Worm (Caenorhabditis elegans) whole organism, L3 larva: ENCODE results near the gene acs-21.

ENCODE experiments used
- ZK546.5 ChIP-seq: sonication (generic microtip); optimal IDR thresholded peaks from 2 replicates; lab custom pipeline; 2017; ENCODE audit warnings: missing biosample characterization, missing genetic modification characterization
- ama-1 ChIP-seq: fragments of 150-350 bp; optimal IDR thresholded peaks from 2 replicates; lab custom pipeline; 2018
- ceh-28 ChIP-seq: fragments of 150-350 bp; optimal IDR thresholded peaks from 2 replicates; lab custom pipeline; 2014; ENCODE audit warnings: missing biosample characterization, missing genetic modification reagents, missing genetic modification characterization
- ceh-82 ChIP-seq: fragments of 150-350 bp; optimal IDR thresholded peaks from 2 replicates; lab custom pipeline; 2014; ENCODE audit warnings: missing biosample characterization, missing genetic modification characterization
- ceh-9 ChIP-seq: sonication (generic microtip); optimal IDR thresholded peaks from 2 replicates; lab custom pipeline; 2018; ENCODE audit warnings: missing biosample characterization, missing genetic modification characterization
- daf-12 ChIP-seq: fragments of 150-350 bp; optimal IDR thresholded peaks from 2 replicates; lab custom pipeline; 2014; ENCODE audit warnings: missing biosample characterization, missing genetic modification reagents, missing genetic modification characterization
- egl-27 ChIP-seq: sonication (generic microtip); optimal IDR thresholded peaks from 4 replicates; lab custom pipeline; 2017; ENCODE audit warnings: missing biosample characterization, missing genetic modification reagents, missing genetic modification characterization
- egl-5 ChIP-seq: fragments of 150-350 bp; optimal IDR thresholded peaks from 2 replicates; lab custom pipeline; 2017; ENCODE audit warnings: missing biosample characterization, missing genetic modification reagents, missing genetic modification characterization, inconsistent platforms
- elt-1 ChIP-seq: fragments of 150-350 bp; optimal IDR thresholded peaks from 2 replicates; lab custom pipeline; 2014; ENCODE audit warnings: missing biosample characterization, missing genetic modification characterization
- elt-2 ChIP-seq: sonication (generic microtip); optimal IDR thresholded peaks from 2 replicates; lab custom pipeline; 2016; ENCODE audit warnings: missing genetic modification reagents, mild to moderate bottlenecking, missing genetic modification characterization, missing compliant biosample characterization
- fkh-2 ChIP-seq: fragments of 150-350 bp; optimal IDR thresholded peaks from 2 replicates; lab custom pipeline; 2014; ENCODE audit warnings: missing biosample characterization, missing genetic modification reagents, missing genetic modification characterization
- lin-15B ChIP-seq: fragments of 150-350 bp; optimal IDR thresholded peaks from 2 replicates; lab custom pipeline; 2014; ENCODE audit warnings: missing biosample characterization, missing genetic modification characterization
- lsy-12 ChIP-seq: sonication (generic microtip); optimal IDR thresholded peaks from 2 replicates; lab custom pipeline; 2016; ENCODE audit warnings: mild to moderate bottlenecking, missing genetic modification characterization, missing compliant biosample characterization
- mdl-1 ChIP-seq: fragments of 150-350 bp; optimal IDR thresholded peaks from 2 replicates; lab custom pipeline; 2014; ENCODE audit warnings: missing biosample characterization, missing genetic modification characterization
- mml-1 ChIP-seq: fragments of 150-350 bp; sonication (generic microtip); optimal IDR thresholded peaks from 3 replicates; lab custom pipeline; 2014; ENCODE audit warnings: missing biosample characterization, missing genetic modification characterization
- nfya-1 ChIP-seq: sonication (generic microtip); optimal IDR thresholded peaks from 2 replicates; lab custom pipeline; 2017; ENCODE audit warnings: missing genetic modification characterization, mild to moderate bottlenecking, missing compliant biosample characterization, antibody characterized with exemption, moderate library complexity; ENCODE audit not compliant: insufficient read depth
- nhr-11 ChIP-seq: fragments of 150-350 bp; optimal IDR thresholded peaks from 2 replicates; lab custom pipeline; 2014; ENCODE audit warnings: missing biosample characterization, missing genetic modification characterization
- nhr-12 ChIP-seq: fragments of 150-350 bp; optimal IDR thresholded peaks from 2 replicates; lab custom pipeline; 2014; ENCODE audit warnings: missing biosample characterization, missing genetic modification characterization
- nhr-23 ChIP-seq: fragments of 150-350 bp; optimal IDR thresholded peaks from 2 replicates; lab custom pipeline; 2014; ENCODE audit warnings: missing biosample characterization, missing genetic modification reagents, missing genetic modification characterization
- nhr-25 ChIP-seq: sonication (generic microtip); optimal IDR thresholded peaks from 2 replicates; lab custom pipeline; 2017; ENCODE audit warnings: missing biosample characterization, missing genetic modification characterization
- nhr-43 ChIP-seq: sonication (generic microtip); optimal IDR thresholded peaks from 2 replicates; lab custom pipeline; 2016; ENCODE audit warnings: mild to moderate bottlenecking, missing genetic modification characterization, missing compliant biosample characterization; ENCODE audit not compliant: poor library complexity, severe bottlenecking
- nhr-76 ChIP-seq: fragments of 150-350 bp; sonication (generic microtip); optimal IDR thresholded peaks from 5 replicates; lab custom pipeline; 2014; ENCODE audit warnings: missing biosample characterization, missing genetic modification characterization
- pha-4 ChIP-seq: fragments of 150-350 bp; optimal IDR thresholded peaks from 2 replicates; lab custom pipeline; 2014; ENCODE audit warnings: missing biosample characterization, missing genetic modification reagents, missing genetic modification characterization
- pqm-1 ChIP-seq: fragments of 150-350 bp; optimal IDR thresholded peaks from 2 replicates; lab custom pipeline; 2017; ENCODE audit warnings: missing biosample characterization, missing genetic modification characterization, inconsistent platforms
- unc-39 ChIP-seq: sonication (generic microtip); optimal IDR thresholded peaks from 4 replicates; lab custom pipeline; 2017; ENCODE audit warnings: missing biosample characterization, missing genetic modification characterization
- unc-62 ChIP-seq: fragments of 150-350 bp; sonication (generic microtip); optimal IDR thresholded peaks from 4 replicates; lab custom pipeline; 2014; ENCODE audit warnings: missing biosample characterization, missing genetic modification reagents, missing genetic modification characterization
- zag-1 ChIP-seq: fragments of 150-350 bp; optimal IDR thresholded peaks from 2 replicates; lab custom pipeline; 2014; ENCODE audit warnings: missing biosample characterization, missing genetic modification characterization
- ztf-11 ChIP-seq: fragments of 150-350 bp; optimal IDR thresholded peaks from 2 replicates; lab custom pipeline; 2014; ENCODE audit warnings: missing biosample characterization, missing genetic modification characterization

acs-21 gene

DNA sequence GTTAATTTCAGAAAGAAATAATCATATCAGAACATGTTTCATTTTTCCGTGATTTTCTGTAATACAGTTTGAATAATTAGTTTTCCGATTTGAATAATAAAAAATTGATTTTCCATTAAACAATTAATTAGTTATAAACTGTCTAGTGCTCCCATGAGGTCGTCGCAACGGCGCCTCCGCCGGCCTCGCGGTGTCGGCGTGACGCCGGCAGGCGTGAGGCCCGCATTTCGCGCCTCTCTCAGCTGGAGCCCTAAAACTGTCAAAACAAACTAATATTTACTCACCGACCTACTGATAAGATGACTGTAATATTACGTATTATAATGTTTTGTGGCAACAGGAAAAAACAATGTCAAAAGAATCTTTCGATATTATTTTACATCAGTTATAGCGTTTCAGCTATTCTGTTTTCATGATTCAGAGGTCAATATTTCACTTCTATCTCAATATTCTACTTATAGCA, 44.5 kb downstream of the acs-21 start, which contains the start of gene F02C9.2:
TSS of gene F02C9.2 (plus strand) at position 413 of the 463 bp plus-strand sequence.
- TF ChIP-seq elt-1 (tag; lab: Kevin White, UChicago) (no peak), nhr-25 (tag; lab: Kevin White, UChicago) (no peak), nhr-43 (tag; lab: Kevin White, UChicago) (no peak), egl-5 (tag; lab: Kevin White, UChicago) (no peak), fkh-2 (tag; lab: Kevin White, UChicago) (no peak), lin-15B (tag; lab: Kevin White, UChicago) (no peak), ceh-9 (tag; lab: Kevin White, UChicago) (no peak), unc-39 (tag; lab: Kevin White, UChicago) (no peak), pha-4 (tag; lab: Kevin White, UChicago) (no peak), ceh-82 (tag; lab: Kevin White, UChicago) (no peak), lsy-12 (tag; lab: Kevin White, UChicago) (no peak), elt-2 (tag; lab: Kevin White, UChicago) (no peak), nhr-23 (tag; lab: Kevin White, UChicago) (no peak)

DNA sequence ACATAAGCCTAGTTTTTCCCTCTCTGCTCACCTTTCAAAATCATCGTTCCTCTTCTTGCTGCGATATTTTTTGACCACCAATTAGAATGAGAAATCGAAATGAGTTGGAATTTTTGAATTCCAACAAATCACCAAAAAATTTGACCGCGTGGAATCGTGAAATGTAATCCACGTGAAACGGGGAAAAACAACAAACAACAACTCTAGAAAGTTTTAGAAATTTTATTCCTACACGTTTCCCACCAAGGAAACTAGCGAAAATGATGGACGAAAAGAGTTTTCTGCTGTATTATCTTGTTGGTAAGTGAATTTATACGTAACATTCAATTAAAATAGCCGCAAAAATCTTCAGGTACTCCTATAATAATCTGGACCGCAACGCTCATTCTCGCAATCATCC, 49.6 kb downstream of the acs-21 start, which contains the start of the genes irld-3 and F02C9.1:
TSS of gene irld-3 (minus strand) at position 101 of the 400 bp plus-strand sequence.
TSS of gene F02C9.1 (plus strand) at position 216 of the 400 bp plus-strand sequence.
- TF ChIP-seq nhr-76 (tag; lab: Kevin White, UChicago), result no peak
- no peak for TF ChIP-seq zag-1 (tag; lab: Kevin White, UChicago)
- TF ChIP-seq nhr-23 (tag; lab: Kevin White, UChicago), result no peak
- no peak for TF ChIP-seq ama-1 (lab: Kevin White, UChicago)
- no peak for TF ChIP-seq nfya-1 (tag; lab: Kevin White, UChicago)
- TF ChIP-seq nhr-11, result no peak
- TF ChIP-seq ZK546.5 (tag; lab: Kevin White, UChicago), result no peak
- TF ChIP-seq nhr-12, result no peak
- no peak for TF ChIP-seq unc-62
- no peak for TF ChIP-seq pqm-1 (tag; lab: Kevin White, UChicago)
- no peak for TF ChIP-seq ceh-82 (tag; lab: Kevin White, UChicago)
- TF ChIP-seq mdl-1, result no peak
- no peak for TF ChIP-seq egl-27 (tag; lab: Kevin White, UChicago)
- TF ChIP-seq nhr-25 (tag; lab: Kevin White, UChicago), result no peak
- TF ChIP-seq ceh-28 (tag; lab: Kevin White, UChicago), result no peak
- no peak for TF ChIP-seq mml-1 (tag; lab: Kevin White, UChicago)
- TF ChIP-seq egl-5 (tag; lab: Kevin White, UChicago), result no peak
- no peak for TF ChIP-seq ztf-11 (tag; lab: Kevin White, UChicago)
- no peak for TF ChIP-seq daf-12
